Worm (Caenorhabditis elegans) whole organism, L3 larva: ENCODE data around the gene gex-2.

ENCODE experiments used
- R02D3.7 ChIP-seq: fragments of 150-350 bp; optimal IDR thresholded peaks from 2 replicates; lab custom pipeline; 2014; ENCODE audit warnings: missing biosample characterization, missing genetic modification characterization
- ama-1 ChIP-seq: fragments of 150-350 bp; optimal IDR thresholded peaks from 2 replicates; lab custom pipeline; 2018
- ceh-16 ChIP-seq: sonication (generic microtip); optimal IDR thresholded peaks from 2 replicates; lab custom pipeline; 2017; ENCODE audit warnings: missing biosample characterization, missing genetic modification characterization
- ceh-28 ChIP-seq: fragments of 150-350 bp; optimal IDR thresholded peaks from 2 replicates; lab custom pipeline; 2014; ENCODE audit warnings: missing biosample characterization, missing genetic modification reagents, missing genetic modification characterization
- ceh-9 ChIP-seq: sonication (generic microtip); optimal IDR thresholded peaks from 2 replicates; lab custom pipeline; 2018; ENCODE audit warnings: missing biosample characterization, missing genetic modification characterization
- egl-27 ChIP-seq: sonication (generic microtip); optimal IDR thresholded peaks from 4 replicates; lab custom pipeline; 2017; ENCODE audit warnings: missing biosample characterization, missing genetic modification reagents, missing genetic modification characterization
- egl-5 ChIP-seq: fragments of 150-350 bp; optimal IDR thresholded peaks from 2 replicates; lab custom pipeline; 2017; ENCODE audit warnings: missing biosample characterization, missing genetic modification reagents, missing genetic modification characterization, inconsistent platforms
- elt-2 ChIP-seq: sonication (generic microtip); optimal IDR thresholded peaks from 2 replicates; lab custom pipeline; 2016; ENCODE audit warnings: missing genetic modification reagents, mild to moderate bottlenecking, missing genetic modification characterization, missing compliant biosample characterization
- eor-1 ChIP-seq, 2 experiments: fragments of 150-350 bp; optimal IDR thresholded peaks; 2 replicates each; lab custom pipeline; 2014 to 2018; ENCODE audit warnings: missing biosample characterization in 2 of 2, missing genetic modification characterization in 2 of 2
- fkh-10 ChIP-seq: sonication (generic microtip); optimal IDR thresholded peaks from 2 replicates; lab custom pipeline; 2017; ENCODE audit warnings: missing biosample characterization, missing genetic modification reagents, missing genetic modification characterization
- fos-1 ChIP-seq: fragments of 150-350 bp; optimal IDR thresholded peaks from 2 replicates; lab custom pipeline; 2014; ENCODE audit warnings: missing biosample characterization, missing genetic modification characterization
- jun-1 ChIP-seq: fragments of 150-350 bp; optimal IDR thresholded peaks from 2 replicates; lab custom pipeline; 2014; ENCODE audit warnings: missing biosample characterization, missing genetic modification reagents, missing genetic modification characterization
- lin-15B ChIP-seq: fragments of 150-350 bp; optimal IDR thresholded peaks from 2 replicates; lab custom pipeline; 2014; ENCODE audit warnings: missing biosample characterization, missing genetic modification characterization
- lin-39 ChIP-seq: fragments of 150-350 bp; optimal IDR thresholded peaks from 2 replicates; lab custom pipeline; 2018; ENCODE audit warnings: missing biosample characterization, missing genetic modification reagents, missing genetic modification characterization
- mdl-1 ChIP-seq: fragments of 150-350 bp; optimal IDR thresholded peaks from 2 replicates; lab custom pipeline; 2014; ENCODE audit warnings: missing biosample characterization, missing genetic modification characterization
- mml-1 ChIP-seq: fragments of 150-350 bp; sonication (generic microtip); optimal IDR thresholded peaks from 3 replicates; lab custom pipeline; 2014; ENCODE audit warnings: missing biosample characterization, missing genetic modification characterization
- nfya-1 ChIP-seq: sonication (generic microtip); optimal IDR thresholded peaks from 2 replicates; lab custom pipeline; 2017; ENCODE audit warnings: missing genetic modification characterization, mild to moderate bottlenecking, missing compliant biosample characterization, antibody characterized with exemption, moderate library complexity; ENCODE audit not compliant: insufficient read depth
- nhr-12 ChIP-seq: fragments of 150-350 bp; optimal IDR thresholded peaks from 2 replicates; lab custom pipeline; 2014; ENCODE audit warnings: missing biosample characterization, missing genetic modification characterization
- nhr-23 ChIP-seq: fragments of 150-350 bp; optimal IDR thresholded peaks from 2 replicates; lab custom pipeline; 2014; ENCODE audit warnings: missing biosample characterization, missing genetic modification reagents, missing genetic modification characterization
- nhr-237 ChIP-seq: fragments of 150-350 bp; optimal IDR thresholded peaks from 2 replicates; lab custom pipeline; 2014; ENCODE audit warnings: missing biosample characterization, missing genetic modification characterization
- nhr-25 ChIP-seq: sonication (generic microtip); optimal IDR thresholded peaks from 2 replicates; lab custom pipeline; 2017; ENCODE audit warnings: missing biosample characterization, missing genetic modification characterization
- nhr-28 ChIP-seq: fragments of 150-350 bp; optimal IDR thresholded peaks from 2 replicates; lab custom pipeline; 2014; ENCODE audit warnings: missing biosample characterization, missing genetic modification characterization
- nhr-76 ChIP-seq: fragments of 150-350 bp; sonication (generic microtip); optimal IDR thresholded peaks from 5 replicates; lab custom pipeline; 2014; ENCODE audit warnings: missing biosample characterization, missing genetic modification characterization
- nhr-77 ChIP-seq: fragments of 150-350 bp; optimal IDR thresholded peaks from 2 replicates; lab custom pipeline; 2014; ENCODE audit warnings: missing biosample characterization, missing genetic modification characterization
- pha-4 ChIP-seq: fragments of 150-350 bp; optimal IDR thresholded peaks from 2 replicates; lab custom pipeline; 2014; ENCODE audit warnings: missing biosample characterization, missing genetic modification reagents, missing genetic modification characterization
- pqm-1 ChIP-seq: fragments of 150-350 bp; optimal IDR thresholded peaks from 2 replicates; lab custom pipeline; 2017; ENCODE audit warnings: missing biosample characterization, missing genetic modification characterization, inconsistent platforms
- sea-2 ChIP-seq: fragments of 150-350 bp; sonication (generic microtip); optimal IDR thresholded peaks from 4 replicates; lab custom pipeline; 2014; ENCODE audit warnings: missing biosample characterization, missing genetic modification reagents, missing genetic modification characterization
- skn-1 ChIP-seq: fragments of 150-350 bp; optimal IDR thresholded peaks from 2 replicates; lab custom pipeline; 2014; ENCODE audit warnings: missing biosample characterization, missing genetic modification characterization
- snpc-4 ChIP-seq: fragments of 150-350 bp; optimal IDR thresholded peaks from 2 replicates; lab custom pipeline; 2014; ENCODE audit warnings: missing biosample characterization, missing genetic modification characterization
- tbx-2 ChIP-seq: sonication (generic microtip); optimal IDR thresholded peaks from 2 replicates; lab custom pipeline; 2016; ENCODE audit warnings: mild to moderate bottlenecking, missing genetic modification characterization, missing compliant biosample characterization
- unc-62 ChIP-seq: fragments of 150-350 bp; sonication (generic microtip); optimal IDR thresholded peaks from 4 replicates; lab custom pipeline; 2014; ENCODE audit warnings: missing biosample characterization, missing genetic modification reagents, missing genetic modification characterization
- zag-1 ChIP-seq: fragments of 150-350 bp; optimal IDR thresholded peaks from 2 replicates; lab custom pipeline; 2014; ENCODE audit warnings: missing biosample characterization, missing genetic modification characterization
- ztf-11 ChIP-seq: fragments of 150-350 bp; optimal IDR thresholded peaks from 2 replicates; lab custom pipeline; 2014; ENCODE audit warnings: missing biosample characterization, missing genetic modification characterization
- ztf-4 ChIP-seq: fragments of 150-350 bp; optimal IDR thresholded peaks from 2 replicates; lab custom pipeline; 2014; ENCODE audit warnings: missing biosample characterization, missing genetic modification characterization

The gex-2 gene

DNA sequence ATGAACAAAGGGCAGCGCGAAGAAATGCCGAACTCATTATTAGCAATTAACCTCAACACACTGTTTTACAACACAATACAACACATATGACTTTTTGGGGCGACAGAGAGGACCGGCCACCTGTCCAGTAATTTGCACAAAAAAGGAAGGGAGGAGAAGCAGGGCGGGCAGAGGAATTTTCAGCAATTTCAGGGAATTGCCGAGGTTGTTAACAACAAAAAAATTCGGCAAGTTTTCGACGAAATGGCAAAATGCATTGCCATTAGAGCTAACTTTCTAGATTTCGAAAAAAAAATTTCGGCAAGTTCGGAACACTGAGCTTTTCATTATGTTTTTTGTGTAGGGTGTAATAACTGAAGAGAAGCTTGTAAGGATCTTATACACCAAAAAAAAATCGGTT, 8.6 kb upstream of the gex-2 start:
- TF ChIP-seq nhr-23 (tag; lab: Kevin White, UChicago) (no peak), fos-1 (tag; lab: Kevin White, UChicago) (no peak), mml-1 (tag; lab: Kevin White, UChicago) (no peak), nhr-77 (tag; lab: Kevin White, UChicago) (no peak), nhr-25 (tag; lab: Kevin White, UChicago) (no peak), ceh-16 (no peak), jun-1 (tag; lab: Kevin White, UChicago) (no peak), lin-39 (tag; lab: Kevin White, UChicago) (no peak), R02D3.7 (tag; lab: Kevin White, UChicago) (no peak), ztf-11 (tag; lab: Kevin White, UChicago) (no peak), pqm-1 (no peak), mdl-1 (tag; lab: Kevin White, UChicago) (no peak)

ce11 chrIV:570799-571300, 1.7 kb upstream of the gex-2 start, which contains the start of gene F56A11.5:
Gene F56A11.5, minus strand, starts transcription at chrIV:570849.
- no peak for TF ChIP-seq ztf-11 (tag; lab: Kevin White, UChicago)
- TF ChIP-seq skn-1: peak; percentile 16
- TF ChIP-seq, all 47 proteins: peak for 1

DNA sequence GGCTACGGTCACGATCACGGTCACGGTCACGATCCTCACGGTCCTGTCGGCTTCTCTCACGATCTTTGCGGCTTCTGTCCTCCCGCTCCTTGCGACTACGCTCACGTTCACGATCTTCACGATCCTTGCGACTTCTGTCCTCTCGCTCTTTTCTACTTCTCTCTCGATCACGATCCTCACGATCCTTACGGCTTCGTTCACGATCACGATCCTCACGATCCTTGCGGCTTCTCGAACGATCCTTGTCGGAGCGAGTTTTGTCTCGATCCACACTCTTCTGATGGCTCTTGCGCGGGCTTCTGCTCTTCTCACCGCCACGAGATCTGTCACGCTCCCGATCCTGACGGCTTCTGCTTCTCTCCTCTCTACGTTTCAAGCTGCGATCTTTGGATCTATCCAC, 7.9 kb downstream of the gex-2 start:
- TF ChIP-seq R02D3.7 (tag; lab: Kevin White, UChicago) (no peak), sea-2 (GFP tag; lab: Kevin White, UChicago) (no peak), tbx-2 (tag; lab: Kevin White, UChicago) (no peak), nhr-12 (tag; lab: Kevin White, UChicago) (no peak), snpc-4 (no peak), lin-15B (tag; lab: Kevin White, UChicago) (no peak), lin-39 (tag; lab: Kevin White, UChicago) (no peak)

ce11 chrIV:582130-582529, 9.6 kb downstream of the gex-2 start, which contains the start of gene F56A11.6:
Gene F56A11.6, minus strand, starts transcription at chrIV:582230.
- TF ChIP-seq zag-1 (tag; lab: Kevin White, UChicago) (no peak), unc-62 (GFP tag; lab: Kevin White, UChicago) (no peak), egl-27 (tag; lab: Kevin White, UChicago) (no peak), ceh-9 (no peak), fkh-10 (GFP tag; lab: Kevin White, UChicago) (no peak), nhr-28 (no peak), skn-1 (no peak), elt-2 (tag; lab: Kevin White, UChicago) (no peak), nhr-25 (tag; lab: Kevin White, UChicago) (no peak), nhr-76 (tag; lab: Kevin White, UChicago) (no peak), nfya-1 (no peak)

DNA sequence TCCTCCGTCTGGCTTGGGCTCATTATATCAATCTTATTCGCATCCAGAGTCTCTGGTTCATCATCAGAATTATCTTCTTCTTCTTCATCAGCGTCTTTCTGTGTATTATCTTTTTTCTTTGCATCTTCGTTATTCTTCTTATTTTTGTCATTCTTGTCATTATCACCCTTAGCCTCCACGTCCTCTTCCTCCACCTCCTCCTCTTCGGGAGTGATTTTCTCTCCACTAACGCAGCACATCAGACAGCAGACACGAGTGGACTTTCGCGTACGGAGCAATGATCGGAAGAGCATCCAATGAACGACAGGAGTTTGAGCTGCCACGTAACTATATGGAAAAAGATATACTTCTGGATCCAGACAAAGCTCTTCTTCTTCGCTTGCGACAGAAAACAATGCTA, 11.5 kb downstream of the gex-2 start:
- TF ChIP-seq sea-2 (GFP tag; lab: Kevin White, UChicago) (no peak), ceh-16 (no peak), zag-1 (tag; lab: Kevin White, UChicago) (no peak), R02D3.7 (tag; lab: Kevin White, UChicago) (no peak), egl-5 (tag; lab: Kevin White, UChicago) (no peak), nhr-25 (tag; lab: Kevin White, UChicago) (no peak), ama-1 (lab: Kevin White, UChicago) (no peak), unc-62 (GFP tag; lab: Kevin White, UChicago) (no peak), pha-4 (tag; lab: Kevin White, UChicago) (no peak), pqm-1 (no peak), jun-1 (tag; lab: Kevin White, UChicago) (no peak), ztf-4 (tag; lab: Kevin White, UChicago) (no peak), eor-1 (tag; optimal IDR thresholded peaks at IDR 0.05; lab: Kevin White, UChicago) (no peak)

DNA sequence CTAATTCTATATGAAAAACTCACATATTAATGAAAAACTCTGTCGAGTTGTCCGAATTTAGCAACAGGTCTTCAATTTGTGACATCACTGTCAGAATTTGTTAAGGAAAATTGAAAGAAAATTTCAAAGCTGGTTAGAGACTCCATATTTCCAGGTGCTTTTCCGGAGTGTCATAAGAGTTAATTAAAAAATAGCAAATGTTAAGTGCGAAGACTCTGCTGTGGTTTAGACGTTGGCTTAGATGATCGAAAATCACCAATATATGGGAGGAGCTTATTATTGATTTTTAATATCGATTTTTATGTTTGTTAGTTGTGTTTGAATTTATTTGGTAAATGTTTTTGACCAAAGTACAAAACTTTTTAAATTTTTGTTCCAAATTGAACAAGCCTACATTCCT, 15.2 kb downstream of the gex-2 start, which contains the start of gene C18H7.12:
TSS of gene C18H7.12 (minus strand) at position 101 of the 400 bp plus-strand sequence.
- TF ChIP-seq nhr-237 (no peak), ceh-28 (tag; lab: Kevin White, UChicago) (peak; percentile 13)
